Worm (Caenorhabditis elegans) whole organism, L3 larva: ENCODE results near the gene C46G7.2.

Experiments used
- R02D3.7 ChIP-seq: fragments of 150-350 bp; optimal IDR thresholded peaks from 2 replicates; lab custom pipeline; 2014; ENCODE audit warnings: missing biosample characterization, missing genetic modification characterization
- ZK546.5 ChIP-seq: sonication (generic microtip); optimal IDR thresholded peaks from 2 replicates; lab custom pipeline; 2017; ENCODE audit warnings: missing biosample characterization, missing genetic modification characterization
- ama-1 ChIP-seq: fragments of 150-350 bp; optimal IDR thresholded peaks from 2 replicates; lab custom pipeline; 2018
- ceh-16 ChIP-seq: sonication (generic microtip); optimal IDR thresholded peaks from 2 replicates; lab custom pipeline; 2017; ENCODE audit warnings: missing biosample characterization, missing genetic modification characterization
- ceh-82 ChIP-seq: fragments of 150-350 bp; optimal IDR thresholded peaks from 2 replicates; lab custom pipeline; 2014; ENCODE audit warnings: missing biosample characterization, missing genetic modification characterization
- ceh-9 ChIP-seq: sonication (generic microtip); optimal IDR thresholded peaks from 2 replicates; lab custom pipeline; 2018; ENCODE audit warnings: missing biosample characterization, missing genetic modification characterization
- egl-27 ChIP-seq: sonication (generic microtip); optimal IDR thresholded peaks from 4 replicates; lab custom pipeline; 2017; ENCODE audit warnings: missing biosample characterization, missing genetic modification reagents, missing genetic modification characterization
- egl-5 ChIP-seq: fragments of 150-350 bp; optimal IDR thresholded peaks from 2 replicates; lab custom pipeline; 2017; ENCODE audit warnings: missing biosample characterization, missing genetic modification reagents, missing genetic modification characterization, inconsistent platforms
- elt-1 ChIP-seq: fragments of 150-350 bp; optimal IDR thresholded peaks from 2 replicates; lab custom pipeline; 2014; ENCODE audit warnings: missing biosample characterization, missing genetic modification characterization
- elt-2 ChIP-seq: sonication (generic microtip); optimal IDR thresholded peaks from 2 replicates; lab custom pipeline; 2016; ENCODE audit warnings: missing genetic modification reagents, mild to moderate bottlenecking, missing genetic modification characterization, missing compliant biosample characterization
- elt-3 ChIP-seq, 3 experiments: fragments of 150-350 bp in 1 of 3; sonication (generic microtip) in 2 of 3; optimal IDR thresholded peaks; 2 replicates in 2 of 3; 4 replicates in 1 of 3; lab custom pipeline; 2014 to 2017; ENCODE audit warnings: missing biosample characterization in 3 of 3, missing genetic modification characterization in 3 of 3
- eor-1 ChIP-seq, 2 experiments: fragments of 150-350 bp; optimal IDR thresholded peaks; 2 replicates each; lab custom pipeline; 2014 to 2018; ENCODE audit warnings: missing biosample characterization in 2 of 2, missing genetic modification characterization in 2 of 2
- fkh-10 ChIP-seq: sonication (generic microtip); optimal IDR thresholded peaks from 2 replicates; lab custom pipeline; 2017; ENCODE audit warnings: missing biosample characterization, missing genetic modification reagents, missing genetic modification characterization
- fkh-2 ChIP-seq: fragments of 150-350 bp; optimal IDR thresholded peaks from 2 replicates; lab custom pipeline; 2014; ENCODE audit warnings: missing biosample characterization, missing genetic modification reagents, missing genetic modification characterization
- fos-1 ChIP-seq: fragments of 150-350 bp; optimal IDR thresholded peaks from 2 replicates; lab custom pipeline; 2014; ENCODE audit warnings: missing biosample characterization, missing genetic modification characterization
- hmg-11 ChIP-seq: sonication (generic microtip); optimal IDR thresholded peaks from 2 replicates; lab custom pipeline; 2016; ENCODE audit warnings: missing genetic modification characterization, missing compliant biosample characterization
- jun-1 ChIP-seq: fragments of 150-350 bp; optimal IDR thresholded peaks from 2 replicates; lab custom pipeline; 2014; ENCODE audit warnings: missing biosample characterization, missing genetic modification reagents, missing genetic modification characterization
- lin-15B ChIP-seq: fragments of 150-350 bp; optimal IDR thresholded peaks from 2 replicates; lab custom pipeline; 2014; ENCODE audit warnings: missing biosample characterization, missing genetic modification characterization
- lin-39 ChIP-seq: fragments of 150-350 bp; optimal IDR thresholded peaks from 2 replicates; lab custom pipeline; 2018; ENCODE audit warnings: missing biosample characterization, missing genetic modification reagents, missing genetic modification characterization
- mdl-1 ChIP-seq: fragments of 150-350 bp; optimal IDR thresholded peaks from 2 replicates; lab custom pipeline; 2014; ENCODE audit warnings: missing biosample characterization, missing genetic modification characterization
- mml-1 ChIP-seq: fragments of 150-350 bp; sonication (generic microtip); optimal IDR thresholded peaks from 3 replicates; lab custom pipeline; 2014; ENCODE audit warnings: missing biosample characterization, missing genetic modification characterization
- nfya-1 ChIP-seq: sonication (generic microtip); optimal IDR thresholded peaks from 2 replicates; lab custom pipeline; 2017; ENCODE audit warnings: missing genetic modification characterization, mild to moderate bottlenecking, missing compliant biosample characterization, antibody characterized with exemption, moderate library complexity; ENCODE audit not compliant: insufficient read depth
- nhr-23 ChIP-seq: fragments of 150-350 bp; optimal IDR thresholded peaks from 2 replicates; lab custom pipeline; 2014; ENCODE audit warnings: missing biosample characterization, missing genetic modification reagents, missing genetic modification characterization
- nhr-25 ChIP-seq: sonication (generic microtip); optimal IDR thresholded peaks from 2 replicates; lab custom pipeline; 2017; ENCODE audit warnings: missing biosample characterization, missing genetic modification characterization
- nhr-28 ChIP-seq: fragments of 150-350 bp; optimal IDR thresholded peaks from 2 replicates; lab custom pipeline; 2014; ENCODE audit warnings: missing biosample characterization, missing genetic modification characterization
- nhr-43 ChIP-seq: sonication (generic microtip); optimal IDR thresholded peaks from 2 replicates; lab custom pipeline; 2016; ENCODE audit warnings: mild to moderate bottlenecking, missing genetic modification characterization, missing compliant biosample characterization; ENCODE audit not compliant: poor library complexity, severe bottlenecking
- nhr-67 ChIP-seq: fragments of 150-350 bp; optimal IDR thresholded peaks from 2 replicates; lab custom pipeline; 2014; ENCODE audit warnings: missing biosample characterization, missing genetic modification characterization
- nhr-77 ChIP-seq: fragments of 150-350 bp; optimal IDR thresholded peaks from 2 replicates; lab custom pipeline; 2014; ENCODE audit warnings: missing biosample characterization, missing genetic modification characterization
- pha-4 ChIP-seq: fragments of 150-350 bp; optimal IDR thresholded peaks from 2 replicates; lab custom pipeline; 2014; ENCODE audit warnings: missing biosample characterization, missing genetic modification reagents, missing genetic modification characterization
- pqm-1 ChIP-seq: fragments of 150-350 bp; optimal IDR thresholded peaks from 2 replicates; lab custom pipeline; 2017; ENCODE audit warnings: missing biosample characterization, missing genetic modification characterization, inconsistent platforms
- sea-2 ChIP-seq: fragments of 150-350 bp; sonication (generic microtip); optimal IDR thresholded peaks from 4 replicates; lab custom pipeline; 2014; ENCODE audit warnings: missing biosample characterization, missing genetic modification reagents, missing genetic modification characterization
- skn-1 ChIP-seq: fragments of 150-350 bp; optimal IDR thresholded peaks from 2 replicates; lab custom pipeline; 2014; ENCODE audit warnings: missing biosample characterization, missing genetic modification characterization
- snpc-4 ChIP-seq: fragments of 150-350 bp; optimal IDR thresholded peaks from 2 replicates; lab custom pipeline; 2014; ENCODE audit warnings: missing biosample characterization, missing genetic modification characterization
- unc-39 ChIP-seq: sonication (generic microtip); optimal IDR thresholded peaks from 4 replicates; lab custom pipeline; 2017; ENCODE audit warnings: missing biosample characterization, missing genetic modification characterization
- zag-1 ChIP-seq: fragments of 150-350 bp; optimal IDR thresholded peaks from 2 replicates; lab custom pipeline; 2014; ENCODE audit warnings: missing biosample characterization, missing genetic modification characterization
- ztf-11 ChIP-seq: fragments of 150-350 bp; optimal IDR thresholded peaks from 2 replicates; lab custom pipeline; 2014; ENCODE audit warnings: missing biosample characterization, missing genetic modification characterization

Gene C46G7.2

DNA sequence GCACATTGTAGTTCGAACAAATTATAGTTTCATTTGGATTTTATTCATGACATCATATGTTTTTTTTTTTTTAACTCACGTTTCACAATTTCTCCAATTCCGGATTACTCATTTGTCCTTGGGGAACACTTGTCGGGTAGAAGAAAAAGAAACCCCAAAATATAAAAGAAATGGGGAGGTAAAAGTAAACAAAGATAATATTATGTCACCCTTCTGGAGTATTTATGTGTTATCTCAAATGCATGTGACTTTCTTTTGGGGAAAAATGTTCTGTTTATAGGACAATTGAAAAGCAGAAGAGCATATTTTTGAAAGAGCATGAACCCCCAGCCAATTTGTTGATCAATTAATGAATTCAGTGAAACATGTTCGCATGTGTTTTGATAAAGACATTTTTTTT, 36.9 kb downstream of the C46G7.2 start:
- peak; percentile 55 for TF ChIP-seq elt-2 (tag; lab: Kevin White, UChicago)
- no peak for TF ChIP-seq ztf-11 (tag; lab: Kevin White, UChicago)
- no peak for TF ChIP-seq unc-39 (tag; lab: Kevin White, UChicago)
- no peak for TF ChIP-seq mml-1 (tag; lab: Kevin White, UChicago)
- TF ChIP-seq nhr-25 (tag; lab: Kevin White, UChicago), result no peak
- peak; percentile 94 for TF ChIP-seq pha-4 (tag; lab: Kevin White, UChicago)
- TF ChIP-seq elt-3 (tag; optimal IDR thresholded peaks at IDR 0.05; lab: Kevin White, UChicago), result no peak
- TF ChIP-seq lin-15B (tag; lab: Kevin White, UChicago), result no peak
- TF ChIP-seq ceh-16, result no peak
- peak; percentile 59 for TF ChIP-seq pqm-1 (tag; lab: Kevin White, UChicago)
- no peak for TF ChIP-seq sea-2 (GFP tag; lab: Kevin White, UChicago)
- peak; percentile 16 for TF ChIP-seq jun-1 (tag; lab: Kevin White, UChicago)
- TF ChIP-seq eor-1 (tag; optimal IDR thresholded peaks at IDR 0.05; lab: Kevin White, UChicago), result no peak
- no peak for TF ChIP-seq egl-27
- TF ChIP-seq mdl-1, result no peak
- no peak for TF ChIP-seq R02D3.7 (tag; lab: Kevin White, UChicago)
- no peak for TF ChIP-seq nhr-77
- TF ChIP-seq skn-1 (tag; lab: Kevin White, UChicago), result no peak
- TF ChIP-seq nhr-28, result no peak

DNA sequence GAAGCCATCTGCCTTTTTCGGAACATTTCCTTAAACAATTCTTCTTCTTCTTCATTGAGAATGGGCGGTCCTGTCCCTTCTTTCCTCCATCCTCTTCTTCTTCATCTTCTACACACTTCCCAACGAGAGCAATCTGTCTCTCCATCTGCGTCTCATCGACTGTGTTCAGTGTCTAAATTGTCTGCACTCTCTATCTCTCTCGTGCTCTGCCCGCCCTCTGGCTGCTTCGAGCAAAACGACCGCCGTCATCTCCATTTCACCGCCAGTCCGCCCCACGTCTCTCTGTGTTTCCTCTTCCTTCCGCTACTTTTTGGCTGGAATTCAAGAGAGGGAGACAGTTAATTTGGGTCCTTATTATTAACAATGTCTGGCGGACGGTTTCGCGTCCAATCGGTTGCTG, 38.4 kb downstream of the C46G7.2 start:
- TF ChIP-seq nfya-1 (tag; lab: Kevin White, UChicago) (peak; percentile 71), egl-5 (no peak), ZK546.5 (tag; lab: Kevin White, UChicago) (no peak), hmg-11 (tag; lab: Kevin White, UChicago) (peak; percentile 74), elt-2 (tag; lab: Kevin White, UChicago) (peak; percentile 30), nhr-25 (tag; lab: Kevin White, UChicago) (no peak), lin-39 (tag; lab: Kevin White, UChicago) (peak; percentile 57), pha-4 (tag; lab: Kevin White, UChicago) (peak; percentile 19), snpc-4 (tag; lab: Kevin White, UChicago) (no peak)

DNA sequence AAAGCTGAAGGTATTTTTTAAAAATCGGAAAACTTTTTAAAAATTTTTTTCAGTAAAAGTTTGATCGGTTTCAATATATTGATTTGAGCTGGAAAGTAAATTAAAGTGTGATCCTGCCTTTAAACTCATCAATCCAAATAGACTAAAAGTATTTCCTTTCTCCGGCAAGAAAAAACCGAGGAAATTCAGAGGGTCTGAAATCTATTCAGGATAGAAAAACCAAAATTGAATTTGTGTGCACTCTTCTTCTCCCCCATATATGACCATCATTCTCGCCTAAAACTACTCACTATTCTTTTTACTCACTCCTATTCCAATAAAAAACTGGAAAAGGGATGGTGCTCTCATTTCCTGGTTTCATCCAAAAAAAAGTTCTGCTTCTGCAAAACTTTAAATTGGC, 39.8 kb downstream of the C46G7.2 start:
- TF ChIP-seq fkh-10 (GFP tag; lab: Kevin White, UChicago), result peak; percentile 75
- no peak for TF ChIP-seq elt-1 (tag; lab: Kevin White, UChicago)

DNA sequence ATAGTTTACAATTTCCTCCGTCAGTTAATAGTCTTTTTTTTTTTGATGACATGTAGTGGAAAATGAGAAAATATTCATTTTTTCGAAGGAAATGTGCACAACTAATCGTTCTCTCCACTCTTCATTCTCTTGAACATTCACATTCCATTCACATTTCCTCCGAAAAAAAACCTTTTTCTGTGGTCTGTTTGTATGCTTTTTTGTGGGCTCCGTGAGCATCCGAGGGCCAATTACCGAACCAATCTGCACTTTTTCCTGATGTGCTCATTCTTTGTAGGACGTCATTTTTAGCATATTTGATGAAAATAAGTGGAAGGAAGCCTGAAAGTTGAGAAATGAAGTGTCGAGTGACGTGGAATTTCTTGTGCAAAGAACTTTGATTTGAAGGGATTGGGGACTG, 44.7 kb downstream of the C46G7.2 start:
- TF ChIP-seq egl-5 (no peak), ZK546.5 (tag; lab: Kevin White, UChicago) (no peak), nhr-67 (no peak), fkh-2 (tag; lab: Kevin White, UChicago) (no peak), ceh-82 (tag; lab: Kevin White, UChicago) (no peak), ceh-9 (tag; lab: Kevin White, UChicago) (no peak), elt-1 (tag; lab: Kevin White, UChicago) (no peak), lin-39 (tag; lab: Kevin White, UChicago) (no peak), jun-1 (tag; lab: Kevin White, UChicago) (no peak), unc-39 (tag; lab: Kevin White, UChicago) (no peak), fos-1 (tag; lab: Kevin White, UChicago) (no peak), nhr-43 (tag; lab: Kevin White, UChicago) (no peak), zag-1 (tag; lab: Kevin White, UChicago) (no peak), fkh-10 (GFP tag; lab: Kevin White, UChicago) (no peak), nhr-28 (no peak), ama-1 (lab: Kevin White, UChicago) (no peak)

DNA sequence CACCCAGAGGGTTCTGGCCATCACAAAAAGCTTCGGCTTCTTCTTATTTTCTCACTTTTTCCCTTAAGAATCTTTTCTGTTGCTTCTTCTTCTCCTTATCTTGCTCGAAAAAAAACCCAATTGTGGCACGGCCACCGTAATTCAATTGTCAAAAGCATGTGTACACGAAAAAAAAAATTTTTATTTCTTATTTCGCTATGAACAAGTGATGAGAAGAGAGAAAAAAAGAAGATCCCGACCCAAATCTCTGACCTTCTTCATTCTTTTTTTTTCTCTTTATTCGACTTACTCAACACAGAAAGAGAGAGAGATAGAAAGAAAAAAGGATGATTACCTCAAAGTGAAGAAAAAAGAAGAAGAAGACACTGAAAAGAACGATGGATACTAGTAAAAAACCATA, 45.9 kb downstream of the C46G7.2 start:
- TF ChIP-seq nhr-23 (tag; lab: Kevin White, UChicago), result no peak
- TF ChIP-seq fkh-10 (GFP tag; lab: Kevin White, UChicago), result peak; percentile 80
- TF ChIP-seq mdl-1, result no peak
- TF ChIP-seq, all 47 proteins: peak for 1
